Worm (Caenorhabditis elegans): ENCODE data around the gene msrp-4.

The msrp-4 gene

ce11 chrII:820519-820918, 2.1 kb downstream of the msrp-4 start, which contains the start of gene F46F5.7:
F46F5.7 (minus strand) TSS chrII:820619.
- TF ChIP-seq hlh-8 (tag; optimal IDR thresholded peaks at IDR 0.05), result no peak
- TF ChIP-seq C08G9.2 (tag; optimal IDR thresholded peaks at IDR 0.05), result no peak
- TF ChIP-seq unc-55 (GFP tag; optimal IDR thresholded peaks at IDR 0.05), result no peak
- TF ChIP-seq ceh-14 (tag; optimal IDR thresholded peaks at IDR 0.05), result no peak
- TF ChIP-seq zip-5 (tag; optimal IDR thresholded peaks at IDR 0.05), result no peak
- no peak for TF ChIP-seq pha-2 (tag; optimal IDR thresholded peaks at IDR 0.05)
- TF ChIP-seq C38D4.7 (GFP tag; optimal IDR thresholded peaks at IDR 0.05), result no peak
- no peak for TF ChIP-seq pqm-1 (tag; optimal IDR thresholded peaks at IDR 0.05)

- TF ChIP-seq ahr-1 (tag; optimal IDR thresholded peaks at IDR 0.05) (no peak), ceh-22 (tag; optimal IDR thresholded peaks at IDR 0.05) (no peak), ceh-9 (tag; optimal IDR thresholded peaks at IDR 0.05) (no peak), ceh-34 (tag; optimal IDR thresholded peaks at IDR 0.05) (no peak), dmd-4 (tag; optimal IDR thresholded peaks at IDR 0.05; ENCODE audit: borderline replicate concordance) (no peak), pax-1 (tag; optimal IDR thresholded peaks at IDR 0.05) (no peak), ama-1 (optimal IDR thresholded peaks at IDR 0.05) (no peak), pqm-1 (tag; optimal IDR thresholded peaks at IDR 0.05) (no peak), elt-4 (tag; optimal IDR thresholded peaks at IDR 0.05) (no peak), ets-4 (tag; optimal IDR thresholded peaks at IDR 0.05) (no peak), C38D4.7 (GFP tag; optimal IDR thresholded peaks at IDR 0.05) (no peak), unc-3 (GFP tag; conservative IDR thresholded peaks at IDR 0.05) (no peak), unc-3 (tag; optimal IDR thresholded peaks at IDR 0.05) (no peak), che-1 (tag; optimal IDR thresholded peaks at IDR 0.05) (no peak), unc-86 (tag; optimal IDR thresholded peaks at IDR 0.05) (no peak)
These were observed 7.9 kb downstream of the msrp-4 start, which contains the start of gene msrp-3 for ce11 chrII:814737-815136. msrp-3 (minus strand) TSS chrII:814837.

- no peak for TF ChIP-seq tbx-7 (tag; optimal IDR thresholded peaks at IDR 0.05)
- no peak for TF ChIP-seq fax-1 (tag; optimal IDR thresholded peaks at IDR 0.05)
These were observed 9.7 kb downstream of the msrp-4 start, which contains the start of gene F46F5.5 for ce11 chrII:812917-813316. F46F5.5 (minus strand) TSS chrII:813017.

ce11 chrII:808457-808856, 14.2 kb downstream of the msrp-4 start, which contains the start of gene F46F5.11:
F46F5.11 (plus strand) TSS chrII:808757.
- TF ChIP-seq gmeb-2 (tag; optimal IDR thresholded peaks at IDR 0.05), result no peak
- TF ChIP-seq ceh-14 (tag; optimal IDR thresholded peaks at IDR 0.05), result no peak
- TF ChIP-seq F13H6.1 (tag; optimal IDR thresholded peaks at IDR 0.05), result no peak
- TF ChIP-seq ahr-1 (tag; optimal IDR thresholded peaks at IDR 0.05), result no peak
- no peak for TF ChIP-seq hlh-13 (GFP tag; optimal IDR thresholded peaks at IDR 0.05)

- TF ChIP-seq K09A11.1 (tag; optimal IDR thresholded peaks at IDR 0.05; ENCODE audit: insufficient read depth), result no peak
- no peak for TF ChIP-seq mec-3 (tag; optimal IDR thresholded peaks at IDR 0.05; ENCODE audit: borderline replicate concordance)
- TF ChIP-seq ceh-22 (tag; optimal IDR thresholded peaks at IDR 0.05), result no peak
- TF ChIP-seq ceh-48 (tag; optimal IDR thresholded peaks at IDR 0.05), result no peak
- TF ChIP-seq dmd-4 (tag; optimal IDR thresholded peaks at IDR 0.05; ENCODE audit: borderline replicate concordance), result no peak
- no peak for TF ChIP-seq nfya-1 (tag; optimal IDR thresholded peaks at IDR 0.05)
- no peak for TF ChIP-seq nhr-232 (tag; optimal IDR thresholded peaks at IDR 0.05)
- TF ChIP-seq F13H6.1 (tag; optimal IDR thresholded peaks at IDR 0.05), result no peak
- no peak for TF ChIP-seq lim-6 (tag; optimal IDR thresholded peaks at IDR 0.05)
- no peak for TF ChIP-seq che-1 (tag; optimal IDR thresholded peaks at IDR 0.05)
- no peak for TF ChIP-seq C38D4.7 (GFP tag; optimal IDR thresholded peaks at IDR 0.05)
- no peak for TF ChIP-seq ceh-34 (tag; optimal IDR thresholded peaks at IDR 0.05)
- no peak for TF ChIP-seq T23F11.4 (GFP tag; optimal IDR thresholded peaks at IDR 0.05)
- TF ChIP-seq sox-2 (GFP tag; IDR thresholded peaks at IDR 0.05), result no peak
- no peak for TF ChIP-seq elt-4 (tag; optimal IDR thresholded peaks at IDR 0.05)
- TF ChIP-seq ceh-14 (tag; optimal IDR thresholded peaks at IDR 0.05), result no peak
- no peak for TF ChIP-seq hlh-30 (tag; optimal IDR thresholded peaks at IDR 0.05; ENCODE audit: insufficient read depth)
- TF ChIP-seq hlh-8 (tag; optimal IDR thresholded peaks at IDR 0.05), result no peak
- no peak for TF ChIP-seq syd-9 (tag; optimal IDR thresholded peaks at IDR 0.05)
- no peak for TF ChIP-seq hlh-6 (tag; optimal IDR thresholded peaks at IDR 0.05)
These were observed 19.6 kb downstream of the msrp-4 start, which contains the start of gene F46F5.13 for ce11 chrII:803009-803408. F46F5.13 (plus strand) TSS chrII:803309.
